Fruit fly (Drosophila melanogaster): ENCODE data around the gene Cpr11B.

The Cpr11B gene

dm6 chrX:12577722-12578121 is 24.8 kb downstream of the Cpr11B start:
- no peak for TF ChIP-seq CTCF (optimal IDR thresholded peaks at IDR 0.05)
- no peak for TF ChIP-seq CG8478 (optimal IDR thresholded peaks at IDR 0.05)

- TF ChIP-seq CG8478 (optimal IDR thresholded peaks at IDR 0.05) (no peak), CTCF (optimal IDR thresholded peaks at IDR 0.05) (no peak)
These were observed 25.4 kb downstream of the Cpr11B start for dm6 chrX:12578328-12578700.

dm6 chrX:12578701-12579372 is 25.9 kb downstream of the Cpr11B start:
- TF ChIP-seq CG8478 (optimal IDR thresholded peaks at IDR 0.05) = no peak
- TF ChIP-seq CTCF (optimal IDR thresholded peaks at IDR 0.05) = no peak

dm6 chrX:12579506-12579999 is 26.6 kb downstream of the Cpr11B start:
- TF ChIP-seq CG8478 (optimal IDR thresholded peaks at IDR 0.05) (no peak), CTCF (optimal IDR thresholded peaks at IDR 0.05) (no peak)

- TF ChIP-seq CTCF (optimal IDR thresholded peaks at IDR 0.05) (no peak), CG8478 (optimal IDR thresholded peaks at IDR 0.05) (no peak)
These were observed 27.1 kb downstream of the Cpr11B start for dm6 chrX:12580040-12580497.

DNA sequence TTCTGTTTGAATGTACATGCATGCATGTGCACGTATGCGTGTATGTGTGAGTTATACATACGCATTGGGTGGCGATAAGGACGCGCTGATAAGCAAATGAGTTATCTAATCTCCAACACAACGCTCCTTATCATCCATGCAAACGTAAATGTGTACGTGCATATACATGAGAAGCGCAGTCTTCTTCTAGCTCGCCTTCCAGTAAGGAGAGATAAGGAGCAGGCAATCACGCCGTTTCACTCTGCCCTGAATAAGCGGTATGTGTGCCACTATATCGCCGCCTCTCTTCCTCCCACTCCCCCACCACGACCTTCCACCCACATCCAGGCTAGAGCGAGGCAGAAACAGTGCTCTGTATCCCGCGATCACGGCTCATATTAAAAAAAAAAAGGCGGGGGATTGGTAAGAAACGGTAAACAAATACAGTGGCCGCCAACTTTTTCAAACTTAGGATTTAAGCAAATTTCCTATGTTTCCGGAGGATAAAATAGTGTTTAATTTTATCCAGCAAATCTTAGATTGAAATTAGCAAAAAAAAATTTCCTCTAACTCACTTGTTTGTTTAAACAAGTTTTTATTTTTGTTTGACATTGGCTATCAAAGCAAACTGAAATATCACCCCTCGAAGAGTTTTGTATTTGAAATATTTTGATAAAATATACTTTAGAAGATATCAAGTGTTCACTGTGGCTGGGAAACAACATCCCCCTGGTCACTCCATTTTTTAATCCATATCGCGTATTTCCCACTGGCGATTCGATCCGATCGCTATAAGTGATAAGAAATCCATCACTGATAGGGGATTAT is 27.8 kb downstream of the Cpr11B start:
- TF ChIP-seq CG8478 (optimal IDR thresholded peaks at IDR 0.05) (no peak), CTCF (optimal IDR thresholded peaks at IDR 0.05) (no peak)

dm6 chrX:12581305-12581676 is 28.4 kb downstream of the Cpr11B start:
- TF ChIP-seq CG8478 (optimal IDR thresholded peaks at IDR 0.05) (no peak), CTCF (optimal IDR thresholded peaks at IDR 0.05) (no peak)

DNA sequence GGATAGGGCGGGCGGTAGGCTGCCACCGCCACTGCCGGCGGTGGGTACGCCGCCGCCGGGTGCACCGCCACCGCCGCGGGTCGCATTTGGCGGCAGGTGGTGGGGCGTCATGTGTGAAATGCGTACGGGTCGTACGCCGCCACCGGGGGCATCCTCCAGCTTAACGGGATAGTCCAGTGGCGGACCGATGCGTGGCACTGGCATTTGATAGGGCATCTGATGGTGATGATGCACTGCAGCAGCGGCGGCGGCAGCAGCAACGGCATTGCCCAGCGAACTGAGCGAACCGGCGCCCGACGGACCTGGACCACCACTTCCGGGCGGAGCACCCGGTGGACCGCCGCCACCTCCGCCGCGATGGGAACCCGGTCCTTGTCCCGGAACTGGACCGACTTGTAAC is 29.0 kb downstream of the Cpr11B start:
- TF ChIP-seq CG8478 (optimal IDR thresholded peaks at IDR 0.05) (no peak), CTCF (optimal IDR thresholded peaks at IDR 0.05) (no peak)

- TF ChIP-seq CTCF (optimal IDR thresholded peaks at IDR 0.05) = no peak
- TF ChIP-seq CG8478 (optimal IDR thresholded peaks at IDR 0.05) = no peak
These were observed 29.7 kb downstream of the Cpr11B start for dm6 chrX:12582661-12582983.

DNA sequence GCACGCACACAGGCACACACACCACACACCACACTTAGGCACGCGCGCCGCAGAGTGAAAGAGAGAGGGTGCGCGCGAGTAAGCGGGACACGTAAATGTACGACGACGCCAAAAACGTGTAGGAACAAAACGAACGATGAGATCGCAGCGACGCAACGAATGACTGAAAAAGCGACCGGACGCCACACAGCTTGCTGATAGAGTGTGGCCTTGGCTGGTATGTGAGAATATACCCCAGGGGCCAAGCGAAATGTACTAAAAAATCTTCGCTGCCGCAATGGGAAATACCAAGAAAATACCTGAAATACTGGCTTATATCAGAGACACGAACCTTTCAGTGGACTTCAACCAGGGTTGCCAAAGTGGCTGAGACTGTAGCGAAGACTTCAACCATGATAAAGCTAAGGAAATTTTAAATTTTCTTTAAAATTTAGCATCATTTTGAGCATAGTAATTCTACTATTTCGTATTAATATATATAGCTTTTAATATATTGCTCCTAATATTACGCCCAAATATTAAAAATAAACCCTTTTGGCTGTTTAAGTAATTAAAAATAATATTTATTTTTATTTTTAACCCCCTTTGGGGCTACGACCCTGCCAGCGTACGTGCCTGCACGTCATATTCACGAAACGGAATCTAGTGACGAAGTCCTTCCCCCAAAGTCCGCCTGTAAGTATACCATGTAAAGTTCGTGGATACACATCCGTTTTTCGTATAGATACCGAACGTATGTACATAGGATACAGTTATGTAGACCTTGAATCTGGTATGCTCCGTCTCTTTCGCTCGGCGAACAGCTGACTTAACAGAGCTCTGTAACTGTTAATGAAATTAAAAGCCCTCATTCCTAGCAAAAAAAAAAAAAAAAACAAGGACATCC is 30.3 kb downstream of the Cpr11B start, which contains the start of gene Pits:
TSS of gene Pits (minus strand) at position 210 of the 886 bp plus-strand sequence.
- TF ChIP-seq CG8478 (optimal IDR thresholded peaks at IDR 0.05) (no peak), CTCF (optimal IDR thresholded peaks at IDR 0.05) (peak; percentile 63 to 73)

DNA sequence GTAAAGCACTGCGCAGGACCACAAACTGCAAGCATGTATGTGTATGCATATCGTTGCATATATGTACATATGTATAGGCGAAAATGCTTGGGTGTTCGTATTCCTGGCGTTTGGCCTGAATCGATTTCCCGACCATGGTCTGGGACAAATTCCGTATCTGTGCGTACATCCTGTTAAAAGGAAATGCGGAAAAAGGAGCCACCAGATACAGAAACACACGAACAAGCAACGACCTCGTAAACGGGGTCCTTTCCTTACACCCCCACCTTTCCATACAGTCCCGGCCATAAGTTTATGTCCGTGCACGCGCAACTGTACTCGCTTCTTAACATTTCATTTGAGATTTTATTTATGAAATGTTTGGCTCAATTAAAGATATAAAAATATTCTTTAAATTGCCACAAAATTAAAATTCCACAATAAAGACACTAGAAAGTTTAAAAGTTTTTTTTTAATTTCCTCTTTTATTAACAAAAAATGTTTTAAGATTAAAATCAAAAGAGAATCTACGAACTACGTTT is 31.0 kb downstream of the Cpr11B start:
- TF ChIP-seq CTCF (optimal IDR thresholded peaks at IDR 0.05) (no peak), CG8478 (optimal IDR thresholded peaks at IDR 0.05) (no peak)

DNA sequence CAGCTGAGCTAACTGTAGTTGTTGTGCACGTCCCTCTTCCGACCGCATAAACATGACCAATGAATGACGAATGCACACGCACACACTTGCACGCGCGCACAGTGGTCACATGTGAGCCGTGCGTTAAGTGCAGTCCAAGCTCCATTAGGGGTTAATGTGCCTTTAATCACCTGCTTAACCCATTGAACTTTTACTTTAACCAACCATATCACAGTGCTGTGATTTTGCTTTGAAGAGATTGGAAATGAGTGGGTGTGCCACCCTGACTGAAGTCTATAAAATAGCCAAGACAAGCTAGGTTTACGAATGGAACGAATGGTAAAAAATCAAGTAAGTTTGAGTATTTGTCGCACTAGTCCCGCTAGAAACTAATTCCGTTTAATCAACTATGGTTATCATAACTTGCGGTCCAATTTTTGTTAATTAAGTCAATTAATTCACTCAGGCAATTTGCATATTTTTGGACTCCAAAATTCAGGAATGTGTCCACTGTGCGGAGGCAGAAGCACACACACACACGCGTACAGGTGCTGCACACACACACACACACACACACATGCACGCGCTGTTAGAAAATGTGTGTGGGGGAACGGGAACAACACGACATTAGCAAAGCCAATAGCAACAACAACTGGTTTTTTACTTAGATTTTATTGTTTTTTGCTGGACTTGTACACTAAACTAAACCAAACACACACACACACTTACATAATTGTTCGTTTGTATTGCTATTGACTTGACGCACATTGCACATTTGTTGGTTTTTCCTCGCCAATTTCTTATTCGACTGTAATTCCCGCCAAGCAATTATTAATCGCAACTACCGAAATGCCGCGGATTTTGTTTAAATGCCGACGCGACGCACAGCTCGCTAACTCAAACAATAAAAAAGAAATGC is 38.5 kb downstream of the Cpr11B start:
- TF ChIP-seq CG8478 (optimal IDR thresholded peaks at IDR 0.05) (no peak), CTCF (optimal IDR thresholded peaks at IDR 0.05) (no peak)

dm6 chrX:12592121-12592466 is 39.2 kb downstream of the Cpr11B start, which contains the start of gene LIMK1:
Gene LIMK1 (minus strand): TSS chrX:12592193.
- TF ChIP-seq CG8478 (optimal IDR thresholded peaks at IDR 0.05) = no peak
- TF ChIP-seq CTCF (optimal IDR thresholded peaks at IDR 0.05) = no peak

- TF ChIP-seq CTCF (optimal IDR thresholded peaks at IDR 0.05) (no peak), CG8478 (optimal IDR thresholded peaks at IDR 0.05) (no peak)
These were observed 42.2 kb downstream of the Cpr11B start for dm6 chrX:12595100-12595609.
